Fruit fly (Drosophila melanogaster) ovary, adult (tissue): ENCODE measurements around the gene CG3618.

ENCODE experiments used
- CG17801 ChIP-seq: fragments of 200-800 bp; optimal IDR thresholded peaks from 2 replicates; lab custom pipeline; 2019; ENCODE audit warnings: missing biosample characterization, mild to moderate bottlenecking, missing genetic modification characterization, moderate library complexity; ENCODE audit not compliant: partially characterized antibody

CG3618 gene

DNA sequence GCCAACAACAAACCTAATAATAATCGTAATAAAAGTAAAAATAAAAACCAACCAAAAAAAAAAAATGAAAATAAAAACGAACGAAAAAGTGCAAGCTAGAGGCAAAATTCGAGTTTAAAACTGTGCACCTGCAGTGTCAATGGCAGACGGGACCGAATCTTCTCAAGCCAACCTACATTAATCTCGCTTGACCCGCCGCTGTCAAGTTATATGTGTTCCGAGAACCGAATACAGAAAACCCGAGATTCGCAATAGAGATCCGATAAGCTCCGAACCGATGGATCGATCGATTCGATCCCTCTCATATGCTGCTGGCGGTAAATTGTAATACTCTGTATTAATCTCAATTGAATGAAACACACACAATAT is 43.2 kb downstream of the CG3618 start:
- no peak for TF ChIP-seq CG17801 (GFP tag; lab: Kevin White, UChicago)

DNA sequence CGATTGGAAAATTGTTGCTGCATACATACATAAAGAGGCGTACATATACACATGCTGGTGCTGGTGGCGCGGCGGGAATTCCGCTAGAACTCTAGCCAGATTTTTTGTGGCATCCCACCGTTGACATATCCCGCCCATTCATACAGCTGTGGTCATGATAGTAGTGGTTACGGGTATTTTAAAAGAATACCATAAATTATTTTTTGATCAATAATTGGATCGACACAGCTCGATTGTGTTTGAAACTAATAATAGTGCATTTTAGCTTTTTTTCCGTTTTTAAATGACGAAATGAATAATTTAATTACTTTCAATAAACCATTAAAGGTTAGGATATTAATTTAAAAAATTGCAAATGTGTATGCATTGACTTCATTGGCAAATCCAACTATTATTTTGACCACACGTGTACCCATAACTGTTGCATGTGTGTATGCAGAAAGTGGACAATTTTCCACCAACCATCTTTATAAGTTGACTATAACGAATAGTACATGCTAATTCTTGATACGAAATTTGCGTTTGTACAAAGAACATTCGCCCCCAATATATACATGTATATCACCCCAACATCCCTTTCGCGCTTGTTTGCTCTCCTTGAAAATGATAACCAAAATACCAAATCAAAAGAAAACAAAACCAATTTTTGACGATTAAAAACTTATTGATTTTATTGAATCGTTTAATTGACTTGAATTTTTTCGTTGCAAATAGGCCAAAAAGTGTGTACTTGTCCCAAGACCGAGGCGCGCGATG is 43.8 kb downstream of the CG3618 start:
- TF ChIP-seq CG17801 (GFP tag; lab: Kevin White, UChicago) = peak; percentile 71

DNA sequence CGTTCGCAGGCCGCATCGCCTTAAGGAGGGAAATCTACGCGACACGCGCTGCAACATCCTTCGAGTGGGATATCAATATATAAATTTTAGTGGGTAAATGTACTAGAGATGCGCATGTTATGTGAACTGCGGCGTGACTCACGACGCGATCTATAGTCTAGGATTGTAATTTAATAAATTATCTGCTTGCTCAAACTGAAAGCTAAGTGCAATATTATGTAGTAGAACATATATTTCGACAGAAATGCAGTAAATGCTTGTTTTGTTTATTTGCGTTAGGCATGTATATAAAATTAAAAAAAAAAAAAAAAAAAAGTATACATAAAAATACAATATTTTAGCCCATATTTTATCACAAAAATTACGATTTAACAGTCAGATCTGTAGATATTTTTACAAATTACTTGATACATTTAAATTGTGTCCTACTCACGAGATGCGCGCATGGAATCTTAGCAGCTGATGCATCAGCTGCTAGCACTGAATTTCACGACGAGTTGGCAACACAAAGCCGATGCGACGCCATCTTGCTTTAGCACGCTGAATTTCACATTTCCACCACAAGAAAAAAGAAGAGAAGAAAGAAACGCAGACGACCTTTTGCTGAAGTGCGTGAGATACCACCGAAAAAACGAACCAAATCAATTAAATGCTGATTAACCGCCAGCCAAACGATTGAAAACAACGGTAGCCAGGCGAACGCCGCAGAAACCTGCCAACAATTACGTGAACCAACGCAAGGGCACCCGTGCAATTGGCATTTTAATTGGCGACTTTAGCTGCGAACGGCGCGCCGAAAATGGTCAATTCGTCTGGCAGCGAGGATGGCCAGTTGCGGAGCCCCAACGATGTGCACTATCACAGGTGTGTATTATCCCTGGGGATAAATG is 44.6 kb downstream of the CG3618 start, which contains the start of the genes CG4042 and Pitslre:
TSS of gene CG4042 (minus strand) at position 507 of the 890 bp plus-strand sequence.
TSS of gene Pitslre (plus strand) at position 528 of the 890 bp plus-strand sequence.
- TF ChIP-seq CG17801 (GFP tag; lab: Kevin White, UChicago) = no peak

DNA sequence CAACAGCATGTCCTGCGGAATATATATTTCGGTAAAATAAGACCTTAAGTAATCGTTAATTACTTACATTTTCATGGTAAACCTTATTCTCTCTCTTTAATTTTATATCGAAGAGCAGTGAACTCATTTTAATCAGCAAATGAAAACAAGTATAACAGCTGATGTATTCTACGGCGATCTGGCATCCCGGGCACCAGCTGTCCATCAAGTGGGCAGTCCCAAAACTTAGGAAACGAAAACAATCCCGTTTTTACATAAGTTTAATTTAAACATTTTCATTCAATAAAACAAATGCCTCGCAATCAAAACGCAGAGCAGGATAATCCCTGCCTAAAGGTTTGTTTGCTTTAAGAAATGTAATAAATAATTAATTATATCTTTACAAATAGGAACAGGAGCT is 46.5 kb downstream of the CG3618 start, which contains the start of the genes CG4074 and CG4186:
TSS of gene CG4074 (minus strand) at position 151 of the 400 bp plus-strand sequence.
TSS of gene CG4186 (plus strand) at position 237 of the 400 bp plus-strand sequence.
- TF ChIP-seq CG17801 (GFP tag; lab: Kevin White, UChicago) = no peak

DNA sequence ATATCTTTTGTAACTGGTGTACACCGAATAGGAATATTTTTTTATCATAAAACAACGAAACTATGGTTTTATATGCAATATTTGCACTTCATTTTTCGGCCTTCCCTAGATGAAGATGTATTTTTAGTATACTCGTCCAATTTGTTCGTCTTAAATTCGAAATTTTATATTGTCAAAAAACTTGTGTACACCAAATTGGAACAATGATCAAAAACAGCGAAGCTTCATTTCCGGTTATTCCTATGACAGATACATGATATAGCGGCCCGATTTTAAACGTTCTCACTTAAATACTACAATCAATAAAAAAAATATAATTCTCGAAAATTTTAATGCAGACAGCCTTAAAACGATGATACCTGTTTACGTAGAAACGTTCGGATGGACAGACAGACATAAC is 48.6 kb downstream of the CG3618 start:
- TF ChIP-seq CG17801 (GFP tag; lab: Kevin White, UChicago) = no peak
